Fruit fly (Drosophila melanogaster) whole organism: ENCODE measurements around the gene CG11786.

Experiments used
- CG8478 ChIP-seq: fragments of >200 bp; optimal IDR thresholded peaks from 2 replicates; lab custom pipeline; 2018; ENCODE audit warnings: inconsistent platforms
- Dll ChIP-seq: fragments of >200 bp; optimal IDR thresholded peaks from 2 replicates; lab custom pipeline; 2017
- EcR ChIP-seq, 2 experiments: fragments of >200 bp; optimal IDR thresholded peaks; 2 replicates each; lab custom pipeline; 2017; ENCODE audit warnings: missing biosample characterization in 2 of 2, missing genetic modification characterization in 2 of 2, missing genetic modification reagents in 2 of 2
- pan ChIP-seq: fragments of >200 bp; optimal IDR thresholded peaks from 2 replicates; lab custom pipeline; 2017
- psq ChIP-seq: fragments of >200 bp; optimal IDR thresholded peaks from 2 replicates; lab custom pipeline; 2017
- usp ChIP-seq: fragments of >200 bp; optimal IDR thresholded peaks from 2 replicates; lab custom pipeline; 2017; ENCODE audit warnings: missing biosample characterization, missing genetic modification characterization, mixed read lengths

DNA sequence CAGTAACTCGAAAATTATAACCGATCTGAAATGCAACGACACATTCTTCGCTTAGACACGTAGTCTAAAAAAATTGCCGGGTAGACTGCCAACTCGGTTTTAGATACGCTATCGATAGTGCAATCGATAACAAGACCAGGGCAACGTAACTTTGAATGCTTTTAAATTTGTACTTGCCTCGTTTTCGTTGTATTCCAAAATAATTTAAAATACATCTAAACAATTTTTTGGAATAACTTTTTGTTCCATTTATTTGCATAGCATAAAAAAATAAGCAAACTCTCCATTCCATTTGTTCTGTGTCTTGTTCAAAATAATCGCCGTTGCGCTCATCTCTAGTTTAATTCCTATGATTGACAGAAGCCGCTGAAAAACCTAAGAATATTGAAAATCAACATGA, 23.4 kb downstream of the CG11786 start, which contains the start of the genes Stt3B and CG11839:
- TF ChIP-seq psq (lab: Kevin White, UChicago) (no peak), CG8478 (no peak), EcR (GFP tag; optimal IDR thresholded peaks at IDR 0.05; lab: Kevin White, UChicago) (no peak), Dll (lab: Kevin White, UChicago) (no peak), usp (GFP tag; lab: Kevin White, UChicago) (no peak), pan (lab: Kevin White, UChicago) (no peak)
